Worm (Caenorhabditis elegans) whole organism, L1 larva: ENCODE measurements around the gene glo-4.
A peak's percentile ranks its signal among the peaks of the same experiment; 100 is the strongest.

ENCODE experiments used
- C04F5.9 ChIP-seq: sonication (generic microtip); optimal IDR thresholded peaks from 2 replicates; lab custom pipeline; 2016; ENCODE audit warnings: missing genetic modification characterization, missing compliant biosample characterization
- aha-1 ChIP-seq: fragments of 150-350 bp; optimal IDR thresholded peaks from 2 replicates; lab custom pipeline; 2014; ENCODE audit warnings: missing biosample characterization, missing genetic modification characterization
- ama-1 ChIP-seq: fragments of 150-350 bp; optimal IDR thresholded peaks from 2 replicates; lab custom pipeline; 2014
- blmp-1 ChIP-seq: fragments of 150-350 bp; optimal IDR thresholded peaks from 2 replicates; lab custom pipeline; 2014; ENCODE audit warnings: missing biosample characterization, missing genetic modification characterization
- ceh-82 ChIP-seq, 3 experiments: fragments of 150-350 bp in 1 of 3; sonication (generic microtip) in 2 of 3; optimal IDR thresholded peaks; 2 replicates each; lab custom pipeline; 2014 to 2017; ENCODE audit warnings: missing biosample characterization in 3 of 3, missing genetic modification characterization in 3 of 3
- ceh-88 ChIP-seq: fragments of 200-800 bp; sonication (Bioruptor generic); IDR thresholded peaks from 2 replicates; pipeline ENCODE4 v1.3.6; 2022; ENCODE audit warnings: missing genetic modification characterization, missing compliant biosample characterization
- dsc-1 ChIP-seq: sonication (generic microtip); optimal IDR thresholded peaks from 2 replicates; lab custom pipeline; 2016; ENCODE audit warnings: mild to moderate bottlenecking, missing genetic modification characterization, missing compliant biosample characterization
- efl-1 ChIP-seq, 4 experiments: fragments of 150-350 bp; optimal IDR thresholded peaks in 3 of 4; peaks in 1 of 4; 1 replicate in 1 of 4; 2 replicates in 3 of 4; lab custom pipeline; 2014; ENCODE audit warnings: missing biosample characterization in 2 of 4, missing genetic modification characterization in 2 of 4, missing genetic modification reagents in 2 of 4
- egl-13 ChIP-seq: sonication (generic microtip); optimal IDR thresholded peaks from 2 replicates; lab custom pipeline; 2016; ENCODE audit warnings: missing genotype, missing genetic modification reagents, missing genetic modification characterization, missing compliant biosample characterization
- egl-27 ChIP-seq, 2 experiments: fragments of 150-350 bp in 1 of 2; sonication (generic microtip); optimal IDR thresholded peaks; 3 replicates each; lab custom pipeline; 2017 to 2018; ENCODE audit warnings: missing biosample characterization in 2 of 2, missing genetic modification characterization in 2 of 2, missing genetic modification reagents in 2 of 2
- elt-2 ChIP-seq: sonication (generic microtip); optimal IDR thresholded peaks from 2 replicates; lab custom pipeline; 2016; ENCODE audit warnings: missing genetic modification characterization, mild to moderate bottlenecking, inconsistent platforms, missing compliant biosample characterization, missing genetic modification reagents
- elt-3 ChIP-seq, 6 experiments: fragments of 150-350 bp in 1 of 6; sonication (generic microtip); optimal IDR thresholded peaks; 2 replicates each; lab custom pipeline; 2017 to 2018; ENCODE audit warnings: missing biosample characterization in 6 of 6, missing genetic modification characterization in 6 of 6, inconsistent platforms in 1 of 6
- ets-5 ChIP-seq: fragments of 200-800 bp; sonication (Bioruptor generic); IDR thresholded peaks from 2 replicates; pipeline ENCODE4 v1.3.6; 2022; ENCODE audit warnings: missing genetic modification characterization, missing compliant biosample characterization
- fkh-10 ChIP-seq: sonication (generic microtip); optimal IDR thresholded peaks from 2 replicates; lab custom pipeline; 2017; ENCODE audit warnings: missing biosample characterization, missing genetic modification reagents, missing genetic modification characterization
- fkh-8 ChIP-seq: sonication (generic microtip); optimal IDR thresholded peaks from 2 replicates; lab custom pipeline; 2016; ENCODE audit warnings: mild to moderate bottlenecking, missing genetic modification characterization, missing compliant biosample characterization
- grh-1 ChIP-seq: fragments of 200-800 bp; sonication (Bioruptor generic); IDR thresholded peaks from 2 replicates; pipeline ENCODE4 v1.3.6; 2022; ENCODE audit warnings: missing genetic modification reagents, missing genetic modification characterization, missing compliant biosample characterization
- hlh-17 ChIP-seq: fragments of 200-800 bp; sonication (Bioruptor generic); optimal IDR thresholded peaks from 2 replicates; lab custom pipeline; 2018; ENCODE audit warnings: missing genetic modification characterization, mild to moderate bottlenecking, missing compliant biosample characterization, moderate library complexity, borderline replicate concordance
- hlh-4 ChIP-seq: sonication (generic microtip); optimal IDR thresholded peaks from 2 replicates; lab custom pipeline; 2016; ENCODE audit warnings: mild to moderate bottlenecking, missing genetic modification characterization, missing compliant biosample characterization
- hpl-2 ChIP-seq: fragments of 150-350 bp; optimal IDR thresholded peaks from 2 replicates; lab custom pipeline; 2014; ENCODE audit warnings: missing biosample characterization, missing genetic modification reagents, missing genetic modification characterization
- jun-1 ChIP-seq: fragments of 150-350 bp; optimal IDR thresholded peaks from 2 replicates; lab custom pipeline; 2014; ENCODE audit warnings: missing biosample characterization, missing genetic modification reagents, missing genetic modification characterization
- lin-13 ChIP-seq: fragments of 150-350 bp; optimal IDR thresholded peaks from 2 replicates; lab custom pipeline; 2014; ENCODE audit warnings: missing biosample characterization, missing genetic modification reagents, missing genetic modification characterization
- lin-14 ChIP-seq: fragments of 200-800 bp; sonication (Bioruptor generic); optimal IDR thresholded peaks from 2 replicates; lab custom pipeline; 2018; ENCODE audit warnings: mild to moderate bottlenecking, missing genetic modification characterization, moderate library complexity, missing compliant biosample characterization
- mab-9 ChIP-seq: fragments of 200-800 bp; sonication (Bioruptor generic); IDR thresholded peaks from 2 replicates; pipeline ENCODE4 v1.3.6; 2022; ENCODE audit warnings: missing genetic modification reagents, missing genetic modification characterization, missing compliant biosample characterization
- mdl-1 ChIP-seq, 2 experiments: fragments of 150-350 bp; optimal IDR thresholded peaks; 2 replicates each; lab custom pipeline; 2014 to 2017; ENCODE audit warnings: missing biosample characterization in 2 of 2, missing genetic modification characterization in 2 of 2, inconsistent platforms in 1 of 2
- mef-2 ChIP-seq: fragments of 150-350 bp; optimal IDR thresholded peaks from 2 replicates; lab custom pipeline; 2014; ENCODE audit warnings: missing biosample characterization, missing genetic modification characterization
- mep-1 ChIP-seq: fragments of 150-350 bp; optimal IDR thresholded peaks from 2 replicates; lab custom pipeline; 2014; ENCODE audit warnings: missing biosample characterization, missing genetic modification characterization
- nhr-11 ChIP-seq: fragments of 150-350 bp; optimal IDR thresholded peaks from 2 replicates; lab custom pipeline; 2014; ENCODE audit warnings: missing biosample characterization, missing genetic modification characterization
- nhr-12 ChIP-seq: sonication (generic microtip); optimal IDR thresholded peaks from 2 replicates; lab custom pipeline; 2017; ENCODE audit warnings: missing biosample characterization, missing genetic modification characterization
- nhr-19 ChIP-seq: fragments of 200-800 bp; sonication (Bioruptor generic); conservative IDR thresholded peaks from 2 replicates; pipeline ENCODE4 v1.3.6; 2022; ENCODE audit warnings: missing genetic modification characterization, missing compliant biosample characterization
- nhr-28 ChIP-seq: fragments of 150-350 bp; optimal IDR thresholded peaks from 2 replicates; lab custom pipeline; 2014; ENCODE audit warnings: missing biosample characterization, missing genetic modification characterization
- nhr-47 ChIP-seq: sonication (generic microtip); optimal IDR thresholded peaks from 2 replicates; lab custom pipeline; 2016; ENCODE audit warnings: mild to moderate bottlenecking, missing genetic modification characterization, moderate library complexity, missing compliant biosample characterization
- nhr-71 ChIP-seq: sonication (generic microtip); optimal IDR thresholded peaks from 2 replicates; lab custom pipeline; 2016; ENCODE audit warnings: mild to moderate bottlenecking, missing genetic modification characterization, moderate library complexity, missing compliant biosample characterization
- nhr-76 ChIP-seq: sonication (generic microtip); optimal IDR thresholded peaks from 2 replicates; lab custom pipeline; 2017; ENCODE audit warnings: missing biosample characterization, missing genetic modification characterization
- pqm-1 ChIP-seq: sonication (generic microtip); optimal IDR thresholded peaks from 3 replicates; lab custom pipeline; 2017; ENCODE audit warnings: missing biosample characterization, missing genetic modification characterization
- rnt-1 ChIP-seq: sonication (generic microtip); optimal IDR thresholded peaks from 2 replicates; lab custom pipeline; 2016; ENCODE audit warnings: mild to moderate bottlenecking, missing genetic modification characterization, moderate library complexity, missing compliant biosample characterization
- skn-1 ChIP-seq: fragments of 150-350 bp; optimal IDR thresholded peaks from 2 replicates; lab custom pipeline; 2014; ENCODE audit warnings: missing biosample characterization, missing genetic modification characterization
- swsn-7 ChIP-seq: sonication (generic microtip); optimal IDR thresholded peaks from 2 replicates; lab custom pipeline; 2016; ENCODE audit warnings: missing genetic modification characterization, missing compliant biosample characterization
- tlp-1 ChIP-seq: fragments of 150-350 bp; optimal IDR thresholded peaks from 2 replicates; lab custom pipeline; 2014; ENCODE audit warnings: missing biosample characterization, missing genetic modification characterization
- unc-30 ChIP-seq: sonication (generic microtip); optimal IDR thresholded peaks from 2 replicates; lab custom pipeline; 2017; ENCODE audit warnings: missing biosample characterization, missing genetic modification characterization
- unc-62 ChIP-seq: fragments of 150-350 bp; optimal IDR thresholded peaks from 2 replicates; lab custom pipeline; 2014; ENCODE audit warnings: missing biosample characterization, missing genetic modification reagents, missing genetic modification characterization
- unc-86 ChIP-seq: sonication (generic microtip); optimal IDR thresholded peaks from 2 replicates; lab custom pipeline; 2016; ENCODE audit warnings: missing genetic modification characterization, missing compliant biosample characterization
- unc-98 ChIP-seq: fragments of 200-800 bp; sonication (Bioruptor generic); IDR thresholded peaks from 2 replicates; pipeline ENCODE4 v1.3.6; 2022; ENCODE audit warnings: missing genetic modification characterization, missing compliant biosample characterization
- vab-15 ChIP-seq: sonication (generic microtip); optimal IDR thresholded peaks from 2 replicates; lab custom pipeline; 2017; ENCODE audit warnings: missing genotype, mild to moderate bottlenecking, missing genetic modification characterization, missing compliant biosample characterization
- zag-1 ChIP-seq: fragments of 150-350 bp; optimal IDR thresholded peaks from 2 replicates; lab custom pipeline; 2014; ENCODE audit warnings: missing biosample characterization, missing genetic modification characterization
- zip-4 ChIP-seq: fragments of 200-800 bp; sonication (Bioruptor generic); optimal IDR thresholded peaks from 2 replicates; lab custom pipeline; 2018; ENCODE audit warnings: mild to moderate bottlenecking, missing genetic modification characterization, moderate library complexity, missing compliant biosample characterization
- ztf-11 ChIP-seq, 2 experiments: sonication (generic microtip); optimal IDR thresholded peaks; 2 replicates each; lab custom pipeline; 2016 to 2017; ENCODE audit warnings: missing genetic modification characterization in 2 of 2, missing biosample characterization in 1 of 2, missing compliant biosample characterization in 1 of 2

glo-4 gene

ce11 chrV:9197121-9197520 lies 45.9 kb downstream of the glo-4 start, which contains the start of gene C24B5.4:
C24B5.4 (minus strand) TSS chrV:9197326.
- TF ChIP-seq mep-1 (no peak), blmp-1 (peak; percentile 41)
- TF ChIP-seq, all 84 proteins: peak for 1

- peak; percentile 27 for TF ChIP-seq egl-13 (tag; lab: Kevin White, UChicago)
- peak; percentile 53 for TF ChIP-seq fkh-10 (GFP tag; lab: Kevin White, UChicago)
- TF ChIP-seq hlh-17 (GFP tag; lab: Kevin White, UChicago), result no peak
- peak; percentile 25 for TF ChIP-seq dsc-1 (tag; lab: Kevin White, UChicago)
- peak; percentile 22 for TF ChIP-seq nhr-47
- peak; percentile 74 for TF ChIP-seq lin-14 (GFP tag; lab: Kevin White, UChicago)
- no peak for TF ChIP-seq ceh-88
- TF ChIP-seq efl-1 (optimal IDR thresholded peaks at IDR 0.05; lab: Kevin White, UChicago), result no peak
- peak in 1 of 2 experiments; percentile 17 for TF ChIP-seq efl-1 (GFP tag; optimal IDR thresholded peaks at IDR 0.05 in 1 of 2; lab: Kevin White, UChicago)
- peak in 1 of 3 experiments; percentile 22 for TF ChIP-seq ceh-82 (tag; optimal IDR thresholded peaks at IDR 0.05; lab: Kevin White, UChicago)
- no peak for TF ChIP-seq hpl-2 (GFP tag; lab: Kevin White, UChicago)
- TF ChIP-seq nhr-28 (tag; lab: Kevin White, UChicago), result no peak
- TF ChIP-seq pqm-1 (tag; lab: Kevin White, UChicago), result no peak
- no peak for TF ChIP-seq C04F5.9 (tag; lab: Kevin White, UChicago)
- TF ChIP-seq nhr-11 (tag; lab: Kevin White, UChicago), result no peak
- TF ChIP-seq fkh-8 (tag; lab: Kevin White, UChicago), result peak; percentile 1
- TF ChIP-seq, all 84 proteins: peak for 8
Measured at ce11 chrV:9194055-9194454, 49.0 kb downstream of the glo-4 start.

ce11 chrV:9191406-9191805 lies 51.6 kb downstream of the glo-4 start, which contains the start of gene sphr-1:
sphr-1 (plus strand) TSS chrV:9191610.
- TF ChIP-seq elt-3 (tag; optimal IDR thresholded peaks at IDR 0.05; lab: Kevin White, UChicago) (no peak), unc-98 (GFP tag; lab: Robert Waterston, UW) (no peak), mab-9 (GFP tag; lab: Robert Waterston, UW) (no peak), mef-2 (tag; lab: Kevin White, UChicago) (no peak), lin-14 (GFP tag; lab: Kevin White, UChicago) (peak; percentile 61), efl-1 (optimal IDR thresholded peaks at IDR 0.05; lab: Kevin White, UChicago) (peak; percentile 1 to 55), efl-1 (GFP tag; optimal IDR thresholded peaks at IDR 0.05 in 1 of 2; lab: Kevin White, UChicago) (no peak), nhr-12 (no peak), nhr-71 (tag; lab: Kevin White, UChicago) (peak; percentile 15), hlh-4 (no peak), nhr-19 (GFP tag; lab: Robert Waterston, UW) (no peak)

- TF ChIP-seq ama-1 (lab: Kevin White, UChicago), result no peak
- TF ChIP-seq unc-86, result no peak
- TF ChIP-seq nhr-47, result peak; percentile 42
- no peak for TF ChIP-seq elt-2 (tag; lab: Kevin White, UChicago)
- TF ChIP-seq mab-9 (GFP tag; lab: Robert Waterston, UW), result no peak
- peak; percentile 92 for TF ChIP-seq dsc-1 (tag; lab: Kevin White, UChicago)
- no peak for TF ChIP-seq nhr-76 (tag; lab: Kevin White, UChicago)
- peak; percentile 68 for TF ChIP-seq fkh-8 (tag; lab: Kevin White, UChicago)
- TF ChIP-seq unc-62 (GFP tag; lab: Kevin White, UChicago), result no peak
- TF ChIP-seq grh-1 (GFP tag; lab: Robert Waterston, UW), result no peak
- no peak for TF ChIP-seq lin-13
- no peak for TF ChIP-seq unc-30
- no peak for TF ChIP-seq blmp-1
- no peak for TF ChIP-seq skn-1
- no peak for TF ChIP-seq zag-1 (tag; lab: Kevin White, UChicago)
- no peak for TF ChIP-seq vab-15 (tag; lab: Kevin White, UChicago)
- TF ChIP-seq ets-5 (GFP tag; lab: Robert Waterston, UW), result no peak
- no peak for TF ChIP-seq jun-1 (tag; lab: Kevin White, UChicago)
- TF ChIP-seq zip-4, result no peak
- no peak for TF ChIP-seq elt-3 (tag; optimal IDR thresholded peaks at IDR 0.05; lab: Kevin White, UChicago)
- TF ChIP-seq egl-27 (tag; optimal IDR thresholded peaks at IDR 0.05; lab: Kevin White, UChicago), result no peak
- TF ChIP-seq ztf-11 (tag; optimal IDR thresholded peaks at IDR 0.05; lab: Kevin White, UChicago), result no peak
- no peak for TF ChIP-seq mdl-1 (tag; optimal IDR thresholded peaks at IDR 0.05; lab: Kevin White, UChicago)
- TF ChIP-seq mep-1, result no peak
- TF ChIP-seq swsn-7 (tag; lab: Kevin White, UChicago), result no peak
- TF ChIP-seq rnt-1, result no peak
- no peak for TF ChIP-seq aha-1 (tag; lab: Kevin White, UChicago)
- TF ChIP-seq tlp-1 (tag; lab: Kevin White, UChicago), result no peak
Measured at ce11 chrV:9186028-9186427, 57.0 kb downstream of the glo-4 start.
